Worm (Caenorhabditis elegans) whole organism, late embryonic: ENCODE measurements around the gene F09F9.2.

Experiments
- ets-4 ChIP-seq: sonication (generic microtip); optimal IDR thresholded peaks from 2 replicates; lab custom pipeline; 2016; ENCODE audit warnings: missing genetic modification characterization, missing compliant biosample characterization
- lin-11 ChIP-seq: fragments of 200-800 bp; sonication (Bioruptor generic); optimal IDR thresholded peaks from 2 replicates; lab custom pipeline; 2018; ENCODE audit warnings: mild to moderate bottlenecking, missing genetic modification characterization, missing compliant biosample characterization
- mec-3 ChIP-seq: sonication (generic microtip); optimal IDR thresholded peaks from 2 replicates; lab custom pipeline; 2016; ENCODE audit warnings: borderline replicate concordance, missing genetic modification characterization, missing compliant biosample characterization
- nfya-1 ChIP-seq: sonication (generic microtip); optimal IDR thresholded peaks from 2 replicates; lab custom pipeline; 2017; ENCODE audit warnings: missing genetic modification characterization, mild to moderate bottlenecking, missing compliant biosample characterization, antibody characterized with exemption, moderate library complexity
- pha-4 ChIP-seq: fragments of 150-350 bp; optimal IDR thresholded peaks from 2 replicates; lab custom pipeline; 2018; ENCODE audit warnings: missing biosample characterization, missing genetic modification reagents, missing genetic modification characterization

DNA sequence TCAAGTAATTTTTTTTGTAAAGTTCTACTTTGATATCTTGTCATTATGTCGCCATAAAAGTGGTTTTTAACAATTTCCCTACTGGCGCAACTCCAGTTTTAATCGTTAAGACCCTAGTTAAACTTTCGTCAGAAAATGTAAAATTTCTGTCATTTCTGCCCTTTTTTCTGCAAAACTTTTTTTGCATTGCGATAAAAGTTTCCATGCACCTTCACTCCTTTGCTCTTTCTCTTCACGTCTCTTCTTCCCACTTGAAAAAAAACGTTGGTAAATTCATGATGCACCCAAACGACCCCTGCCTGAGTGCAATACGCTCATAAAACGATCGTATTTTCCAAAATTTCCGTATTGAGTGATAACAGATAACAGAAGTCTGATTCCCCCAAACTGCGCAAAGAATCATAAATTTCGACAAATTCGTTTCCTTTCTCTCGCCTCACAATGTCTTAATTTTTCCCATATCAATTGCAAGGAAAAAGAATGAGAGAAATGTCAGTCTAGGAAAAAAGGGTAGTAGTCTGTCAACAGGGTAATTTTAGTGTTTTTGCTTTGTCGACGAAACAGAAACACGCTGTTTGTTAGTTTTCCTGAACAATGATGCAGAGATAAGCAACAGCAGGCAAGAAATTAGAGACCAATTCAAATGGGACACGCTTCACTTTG, 29.6 kb upstream of the F09F9.2 start:
- TF ChIP-seq nfya-1 (tag; lab: Kevin White, UChicago) = no peak
- TF ChIP-seq pha-4 (tag; lab: Kevin White, UChicago) = no peak
- no peak for TF ChIP-seq ets-4 (tag; lab: Kevin White, UChicago)
- no peak for TF ChIP-seq mec-3
- TF ChIP-seq lin-11 (tag; lab: Kevin White, UChicago) = no peak
